Worm (Caenorhabditis elegans) whole organism, L4 larva: ENCODE results near the gene rbm-7.
A peak's percentile ranks its signal among the peaks of the same experiment; 100 is the strongest.

ENCODE experiments used
- D1046.2 ChIP-seq: fragments of 200-800 bp; sonication (Bioruptor generic); IDR thresholded peaks from 2 replicates; pipeline ENCODE4 v1.3.6; 2022; ENCODE audit warnings: missing genetic modification characterization, missing compliant biosample characterization
- F26F4.8 ChIP-seq: fragments of 200-800 bp; sonication (Bioruptor generic); conservative IDR thresholded peaks from 2 replicates; pipeline ENCODE4 v1.3.6; 2022; ENCODE audit warnings: missing genetic modification characterization, missing compliant biosample characterization
- F44E2.7 ChIP-seq: fragments of 200-800 bp; sonication (Bioruptor generic); IDR thresholded peaks from 2 replicates; pipeline ENCODE4 v2.1.2; 2022; ENCODE audit warnings: missing genetic modification characterization, missing compliant biosample characterization
- T26A8.4 ChIP-seq: fragments of 200-800 bp; sonication (Bioruptor generic); IDR thresholded peaks from 2 replicates; pipeline ENCODE4 v1.3.6; 2022; ENCODE audit warnings: missing genetic modification characterization, missing compliant biosample characterization
- Y48G9A.11 ChIP-seq: fragments of 200-800 bp; sonication (Bioruptor generic); IDR thresholded peaks from 2 replicates; pipeline ENCODE4 v1.3.6; 2022; ENCODE audit warnings: missing genetic modification reagents, missing genetic modification characterization, missing compliant biosample characterization
- Y5F2A.4 ChIP-seq: fragments of 200-800 bp; sonication (Bioruptor generic); optimal IDR thresholded peaks from 2 replicates; lab custom pipeline; 2018; ENCODE audit warnings: mild to moderate bottlenecking, missing genetic modification characterization, missing compliant biosample characterization
- Y75B8A.6 ChIP-seq: fragments of 200-800 bp; sonication (Bioruptor generic); IDR thresholded peaks from 2 replicates; pipeline ENCODE4 v1.3.6; 2022; ENCODE audit warnings: missing genetic modification reagents, missing genetic modification characterization, missing compliant biosample characterization
- aly-2 ChIP-seq: sonication (generic microtip); optimal IDR thresholded peaks from 2 replicates; lab custom pipeline; 2018; ENCODE audit warnings: missing biosample characterization, missing genetic modification characterization
- attf-4 ChIP-seq: sonication (generic microtip); optimal IDR thresholded peaks from 3 replicates; lab custom pipeline; 2017; ENCODE audit warnings: missing biosample characterization, missing genetic modification characterization
- ceh-20 ChIP-seq: fragments of 200-800 bp; sonication (Bioruptor generic); IDR thresholded peaks from 2 replicates; pipeline ENCODE4 v1.3.6; 2022; ENCODE audit warnings: missing genetic modification reagents, missing genetic modification characterization, missing compliant biosample characterization
- cey-2 ChIP-seq: sonication (generic microtip); optimal IDR thresholded peaks from 3 replicates; lab custom pipeline; 2017; ENCODE audit warnings: missing genetic modification characterization, mild to moderate bottlenecking, missing compliant biosample characterization, antibody characterized with exemption, borderline replicate concordance; ENCODE audit not compliant: insufficient read depth
- ctbp-1 ChIP-seq: fragments of 200-800 bp; sonication (Bioruptor generic); IDR thresholded peaks from 2 replicates; pipeline ENCODE4 v1.3.6; 2022; ENCODE audit warnings: missing genetic modification reagents, missing genetic modification characterization, missing compliant biosample characterization
- daf-16 ChIP-seq, 3 experiments: sonication (generic microtip); optimal IDR thresholded peaks; 2 replicates each; lab custom pipeline; 2016 to 2017; ENCODE audit warnings: missing genetic modification characterization in 3 of 3, missing genetic modification reagents in 3 of 3, mild to moderate bottlenecking in 2 of 3, missing compliant biosample characterization in 2 of 3, missing biosample characterization in 1 of 3, moderate library complexity in 1 of 3
- daf-19 ChIP-seq: fragments of 200-800 bp; sonication (Bioruptor generic); conservative IDR thresholded peaks from 2 replicates; pipeline ENCODE4 v1.3.6; 2022; ENCODE audit warnings: missing genetic modification characterization, missing compliant biosample characterization
- dmd-6 ChIP-seq: fragments of 200-800 bp; sonication (Bioruptor generic); IDR thresholded peaks from 2 replicates; pipeline ENCODE4 v1.3.6; 2022; ENCODE audit warnings: missing genetic modification reagents, missing genetic modification characterization, missing compliant biosample characterization
- fkh-10 ChIP-seq: fragments of 150-350 bp; optimal IDR thresholded peaks from 2 replicates; lab custom pipeline; 2014; ENCODE audit warnings: missing biosample characterization, missing genetic modification reagents, missing genetic modification characterization
- fos-1 ChIP-seq: fragments of 150-350 bp; optimal IDR thresholded peaks from 2 replicates; lab custom pipeline; 2014; ENCODE audit warnings: missing biosample characterization, missing genetic modification characterization
- hif-1 ChIP-seq, 2 experiments: sonication (generic microtip); optimal IDR thresholded peaks; 2 replicates each; lab custom pipeline; 2016 to 2017; ENCODE audit warnings: missing compliant biosample characterization in 2 of 2, missing genetic modification characterization in 2 of 2, missing genetic modification reagents in 2 of 2, missing genotype in 2 of 2, mild to moderate bottlenecking in 1 of 2
- hmg-1.1 ChIP-seq: fragments of 200-800 bp; sonication (Bioruptor generic); IDR thresholded peaks from 2 replicates; pipeline ENCODE4 v1.3.6; 2022; ENCODE audit warnings: missing genetic modification reagents, missing genetic modification characterization, missing compliant biosample characterization
- jun-1 ChIP-seq: fragments of 150-350 bp; optimal IDR thresholded peaks from 2 replicates; lab custom pipeline; 2014; ENCODE audit warnings: missing biosample characterization, missing genetic modification reagents, missing genetic modification characterization
- lim-7 ChIP-seq: fragments of 200-800 bp; sonication (Bioruptor generic); IDR thresholded peaks from 2 replicates; pipeline ENCODE4 v1.3.6; 2022; ENCODE audit warnings: missing genetic modification characterization, missing compliant biosample characterization
- lin-15B ChIP-seq: fragments of 150-350 bp; sonication (generic microtip); optimal IDR thresholded peaks from 3 replicates; lab custom pipeline; 2014; ENCODE audit warnings: missing biosample characterization, missing genetic modification characterization
- lin-29 ChIP-seq: fragments of 200-800 bp; sonication (Bioruptor generic); IDR thresholded peaks from 2 replicates; pipeline ENCODE4 v1.3.6; 2022; ENCODE audit warnings: missing genetic modification reagents, missing genetic modification characterization, missing compliant biosample characterization
- lin-38 ChIP-seq: fragments of 200-800 bp; sonication (Bioruptor generic); IDR thresholded peaks from 2 replicates; pipeline ENCODE4 v1.3.6; 2022; ENCODE audit warnings: missing genetic modification reagents, missing genetic modification characterization, missing compliant biosample characterization
- madf-5 ChIP-seq, 2 experiments: fragments of 200-800 bp; sonication (Bioruptor generic); IDR thresholded peaks; 2 replicates each; pipeline ENCODE4 v1.3.6; 2022; ENCODE audit warnings: missing compliant biosample characterization in 2 of 2, missing genetic modification characterization in 2 of 2
- madf-9 ChIP-seq: fragments of 200-800 bp; sonication (Bioruptor generic); conservative IDR thresholded peaks from 2 replicates; pipeline ENCODE4 v1.3.6; 2022; ENCODE audit warnings: missing genetic modification reagents, missing genetic modification characterization, missing compliant biosample characterization
- mdt-29 ChIP-seq: fragments of 200-800 bp; sonication (Bioruptor generic); IDR thresholded peaks from 2 replicates; pipeline ENCODE4 v1.3.6; 2022; ENCODE audit warnings: missing genetic modification reagents, missing genetic modification characterization, missing compliant biosample characterization
- mep-1 ChIP-seq: fragments of 150-350 bp; sonication (generic microtip); optimal IDR thresholded peaks from 3 replicates; lab custom pipeline; 2014; ENCODE audit warnings: missing biosample characterization, missing genetic modification characterization
- nhr-102 ChIP-seq: sonication (generic microtip); optimal IDR thresholded peaks from 2 replicates; lab custom pipeline; 2016; ENCODE audit warnings: mild to moderate bottlenecking, missing genetic modification characterization, moderate library complexity, missing compliant biosample characterization
- nhr-111 ChIP-seq: fragments of 200-800 bp; sonication (Bioruptor generic); optimal IDR thresholded peaks from 2 replicates; lab custom pipeline; 2018; ENCODE audit warnings: mild to moderate bottlenecking, missing genetic modification characterization, missing compliant biosample characterization
- nhr-25 ChIP-seq: sonication (generic microtip); optimal IDR thresholded peaks from 2 replicates; lab custom pipeline; 2017; ENCODE audit warnings: missing genetic modification characterization, mild to moderate bottlenecking, missing compliant biosample characterization, antibody characterized with exemption, moderate library complexity, borderline replicate concordance; ENCODE audit not compliant: insufficient read depth
- nhr-41 ChIP-seq: fragments of 200-800 bp; sonication (Bioruptor generic); IDR thresholded peaks from 2 replicates; pipeline ENCODE4 v1.3.6; 2022; ENCODE audit warnings: missing genetic modification reagents, missing genetic modification characterization, missing compliant biosample characterization
- nhr-42 ChIP-seq: fragments of 200-800 bp; sonication (Bioruptor generic); IDR thresholded peaks from 2 replicates; pipeline ENCODE4 v1.3.6; 2022; ENCODE audit warnings: missing genetic modification characterization, missing compliant biosample characterization
- nhr-48 ChIP-seq: sonication (generic microtip); optimal IDR thresholded peaks from 2 replicates; lab custom pipeline; 2016; ENCODE audit warnings: mild to moderate bottlenecking, missing genetic modification characterization, missing compliant biosample characterization
- pha-4 ChIP-seq, 2 experiments: fragments of 150-350 bp in 1 of 2; fragments of 200-800 bp in 1 of 2; sonication (Bioruptor generic) in 1 of 2; IDR thresholded peaks in 1 of 2; optimal IDR thresholded peaks in 1 of 2; 2 replicates each; pipeline versions ENCODE4 v1.3.6 to Lab custom; 2014 to 2022; ENCODE audit warnings: missing genetic modification characterization in 2 of 2, missing genetic modification reagents in 2 of 2, missing biosample characterization in 1 of 2, missing compliant biosample characterization in 1 of 2
- php-3 ChIP-seq: fragments of 200-800 bp; sonication (Bioruptor generic); IDR thresholded peaks from 2 replicates; pipeline ENCODE4 v1.3.6; 2022; ENCODE audit warnings: missing genetic modification reagents, missing genetic modification characterization, missing compliant biosample characterization
- pqm-1 ChIP-seq: sonication (generic microtip); optimal IDR thresholded peaks from 2 replicates; lab custom pipeline; 2017; ENCODE audit warnings: missing biosample characterization, missing genetic modification characterization
- sdz-12 ChIP-seq: fragments of 200-800 bp; sonication (Bioruptor generic); optimal IDR thresholded peaks from 2 replicates; lab custom pipeline; 2018; ENCODE audit warnings: mild to moderate bottlenecking, missing genetic modification characterization, missing compliant biosample characterization
- snpc-1.2 ChIP-seq: fragments of 200-800 bp; sonication (Bioruptor generic); IDR thresholded peaks from 2 replicates; pipeline ENCODE4 v1.3.6; 2022; ENCODE audit warnings: missing genetic modification reagents, missing genetic modification characterization, missing compliant biosample characterization
- spr-1 ChIP-seq: sonication (generic microtip); optimal IDR thresholded peaks from 2 replicates; lab custom pipeline; 2016; ENCODE audit warnings: mild to moderate bottlenecking, missing genetic modification characterization, missing compliant biosample characterization
- unc-130 ChIP-seq: sonication (generic microtip); optimal IDR thresholded peaks from 2 replicates; lab custom pipeline; 2016; ENCODE audit warnings: missing genetic modification reagents, missing genetic modification characterization, missing compliant biosample characterization

Gene rbm-7

ce11 chrIII:12967437-12968043 is 35.9 kb upstream of the rbm-7 start (continued):
- TF ChIP-seq hif-1 (tag; optimal IDR thresholded peaks at IDR 0.05; lab: Kevin White, UChicago) (no peak), lin-29 (no peak), snpc-1.2 (GFP tag; lab: Robert Waterston, UW) (no peak), pha-4 (GFP tag; IDR thresholded peaks at IDR 0.05; lab: Robert Waterston, UW) (no peak), pha-4 (tag; optimal IDR thresholded peaks at IDR 0.05; lab: Kevin White, UChicago) (no peak), lin-15B (no peak), F26F4.8 (GFP tag; lab: Robert Waterston, UW) (no peak), nhr-41 (GFP tag; lab: Robert Waterston, UW) (no peak), spr-1 (tag; lab: Kevin White, UChicago) (no peak), nhr-42 (no peak), pqm-1 (tag; lab: Kevin White, UChicago) (peak; percentile 57), mep-1 (tag; lab: Kevin White, UChicago) (peak; percentile 38), fkh-10 (GFP tag; lab: Kevin White, UChicago) (no peak), dmd-6 (GFP tag; lab: Robert Waterston, UW) (peak; percentile 57), ctbp-1 (GFP tag; lab: Robert Waterston, UW) (no peak), ceh-20 (GFP tag; lab: Robert Waterston, UW) (no peak), lin-38 (peak; percentile 7; the same call in 1 of the 2 replicates), lim-7 (no peak), fos-1 (tag; lab: Kevin White, UChicago) (no peak), nhr-48 (tag; lab: Kevin White, UChicago) (no peak), nhr-102 (tag; lab: Kevin White, UChicago) (no peak), nhr-111 (GFP tag; lab: Kevin White, UChicago) (no peak), T26A8.4 (GFP tag; lab: Robert Waterston, UW) (no peak), daf-16 (GFP tag; optimal IDR thresholded peaks at IDR 0.05; lab: Kevin White, UChicago) (no peak), daf-16 (tag; optimal IDR thresholded peaks at IDR 0.05; lab: Kevin White, UChicago) (peak; percentile 8), nhr-25 (tag; lab: Kevin White, UChicago) (no peak), aly-2 (tag; lab: Kevin White, UChicago) (no peak), hmg-1.1 (GFP tag; lab: Robert Waterston, UW) (no peak), sdz-12 (GFP tag; lab: Kevin White, UChicago) (no peak), mdt-29 (GFP tag; lab: Robert Waterston, UW) (no peak), madf-5 (GFP tag; IDR thresholded peaks at IDR 0.05; lab: Robert Waterston, UW) (no peak)
- TF ChIP-seq, all 104 proteins: peak for 11

ce11 chrIII:12966895-12967294 is 35.2 kb upstream of the rbm-7 start, which contains the start of gene ttm-1:
ttm-1 (minus strand) TSS chrIII:12966995.
- no peak for TF ChIP-seq attf-4 (tag; lab: Kevin White, UChicago)
- TF ChIP-seq F26F4.8 (GFP tag; lab: Robert Waterston, UW), result no peak
- no peak for TF ChIP-seq Y75B8A.6 (GFP tag; lab: Robert Waterston, UW)
- TF ChIP-seq jun-1 (tag; lab: Kevin White, UChicago), result no peak
- no peak for TF ChIP-seq Y5F2A.4 (GFP tag; lab: Kevin White, UChicago)
- TF ChIP-seq T26A8.4 (GFP tag; lab: Robert Waterston, UW), result no peak
- no peak for TF ChIP-seq Y48G9A.11
- no peak for TF ChIP-seq cey-2 (tag; lab: Kevin White, UChicago)
- no peak for TF ChIP-seq madf-9 (GFP tag; lab: Robert Waterston, UW)
- TF ChIP-seq D1046.2, result no peak
- no peak for TF ChIP-seq php-3
- TF ChIP-seq unc-130 (GFP tag; lab: Kevin White, UChicago), result no peak
- TF ChIP-seq daf-19, result no peak
- TF ChIP-seq F44E2.7 (GFP tag; lab: Robert Waterston, UW), result no peak
